Fruit fly (Drosophila melanogaster): Measurements from ENCODE around the gene CG2614.
A peak's percentile ranks its signal among the peaks of the same experiment; 100 is the strongest.

CG2614 gene

dm6 chr2L:20656110-20656509 is at the start of gene CG2614, which contains the start of gene brun:
Gene CG2614, plus strand, starts transcription at chr2L:20656426.
Gene brun, minus strand, starts transcription at chr2L:20656178.
- TF ChIP-seq CG8478 (optimal IDR thresholded peaks at IDR 0.05): no peak

DNA sequence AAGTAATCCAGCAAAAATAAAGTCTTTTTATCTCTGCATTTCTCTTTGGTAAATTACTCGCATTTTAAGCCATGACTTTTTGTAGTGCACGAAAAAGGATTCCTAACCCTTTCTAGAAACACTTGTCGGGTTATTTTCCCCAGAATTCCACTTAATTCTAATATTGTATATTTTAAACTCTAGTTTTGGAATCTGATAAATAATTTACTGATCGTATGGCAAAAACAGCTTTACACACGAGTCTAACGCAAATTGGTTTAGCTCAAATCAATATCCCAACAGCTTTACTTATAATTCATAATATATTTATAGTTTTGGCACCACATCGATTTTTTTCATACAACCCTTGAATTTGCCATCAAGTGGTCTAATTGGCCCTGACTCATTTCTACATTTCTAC is 42.0 kb upstream of the CG2614 start, which contains the start of gene CG15475:
CG15475 (plus strand) TSS at position 301 of the 400 bp plus-strand sequence.
- no peak for TF ChIP-seq CG8478 (optimal IDR thresholded peaks at IDR 0.05)
- TF ChIP-seq CTCF (optimal IDR thresholded peaks at IDR 0.05): no peak

DNA sequence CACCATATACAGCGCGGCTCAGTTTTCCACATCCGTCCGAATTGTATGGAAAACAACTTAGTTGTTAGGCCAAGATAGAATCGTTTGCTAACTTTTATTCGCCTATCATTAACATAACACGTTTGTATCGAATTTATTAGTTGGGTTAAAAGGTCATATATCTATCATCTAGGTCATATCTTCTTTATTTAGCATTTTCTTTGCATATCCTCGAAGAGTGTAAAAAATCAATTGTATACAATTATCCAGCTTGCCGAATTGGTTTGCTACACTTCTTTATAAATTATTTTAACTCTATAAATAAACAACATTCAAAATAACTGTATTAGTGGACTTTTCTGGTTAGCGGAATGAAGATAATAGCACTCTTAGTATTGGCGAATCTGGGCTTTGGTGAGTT is 22.0 kb upstream of the CG2614 start, which contains the start of gene CG17472:
CG17472 (plus strand) TSS at position 301 of the 400 bp plus-strand sequence.
- TF ChIP-seq CTCF (optimal IDR thresholded peaks at IDR 0.05): no peak
- no peak for TF ChIP-seq CG8478 (optimal IDR thresholded peaks at IDR 0.05)

DNA sequence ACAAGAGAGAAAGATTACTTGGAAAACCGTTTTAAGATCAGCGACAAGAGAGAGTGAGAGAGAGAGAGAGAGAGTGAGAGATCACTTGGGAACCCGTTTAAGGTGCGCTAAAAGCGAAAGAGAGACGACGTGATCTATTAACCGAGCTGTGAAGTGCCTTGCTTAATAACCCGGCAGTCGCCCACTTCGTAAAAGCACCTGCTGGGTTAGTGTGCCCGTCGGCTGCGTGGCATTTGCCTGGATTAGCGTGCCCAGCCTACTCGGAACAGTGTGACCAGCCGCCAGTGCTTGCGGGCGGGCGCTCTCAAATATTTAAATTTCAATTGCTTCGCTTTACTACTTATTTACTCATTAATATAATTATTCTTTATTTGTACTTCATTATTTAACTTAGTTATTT is 17.8 kb upstream of the CG2614 start:
- TF ChIP-seq CG8478 (optimal IDR thresholded peaks at IDR 0.05) (no peak), CTCF (optimal IDR thresholded peaks at IDR 0.05) (no peak)

DNA sequence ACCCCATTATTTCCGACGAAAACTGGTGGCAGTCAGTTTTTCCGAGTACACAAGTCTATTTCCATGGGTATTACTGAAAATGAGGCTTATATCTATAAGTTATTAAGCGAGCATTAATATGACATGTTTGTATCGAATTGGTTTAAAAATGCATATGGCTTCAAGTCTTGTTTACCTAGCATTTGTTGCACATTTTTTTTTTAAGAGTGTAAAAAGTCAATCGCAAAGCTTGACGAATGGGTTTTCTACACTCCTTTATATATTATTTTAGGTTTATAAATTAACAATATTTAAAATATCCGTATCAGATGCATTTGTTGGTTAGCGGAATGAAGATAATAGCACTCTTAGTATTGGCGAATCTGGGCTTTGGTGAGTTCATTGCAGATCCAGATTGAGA is 16.4 kb upstream of the CG2614 start, which contains the start of gene CG31680:
CG31680 (plus strand) TSS at position 301 of the 400 bp plus-strand sequence.
- TF ChIP-seq CTCF (optimal IDR thresholded peaks at IDR 0.05) (no peak), CG8478 (optimal IDR thresholded peaks at IDR 0.05) (no peak)

DNA sequence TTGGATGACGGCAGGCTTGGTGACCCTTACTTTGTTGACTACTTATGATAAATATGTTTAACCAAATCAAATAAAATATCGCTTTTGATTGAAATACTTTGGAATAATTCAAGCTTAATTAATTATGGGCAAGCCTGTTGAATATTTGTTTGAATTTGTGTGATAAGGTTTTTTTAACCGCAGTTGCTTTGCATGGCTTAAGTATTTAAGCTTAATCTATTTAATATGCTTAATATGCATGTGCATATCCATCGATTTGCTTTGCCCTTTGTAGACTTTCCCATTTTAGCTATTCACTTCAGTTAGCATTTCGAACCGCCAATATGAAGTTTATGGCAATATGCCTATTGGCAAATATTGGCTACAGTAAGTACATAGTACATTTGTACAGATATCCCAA is 15.6 kb upstream of the CG2614 start, which contains the start of gene Sfp38D:
Sfp38D (plus strand) TSS at position 301 of the 400 bp plus-strand sequence.
- TF ChIP-seq CG8478 (optimal IDR thresholded peaks at IDR 0.05): no peak
- no peak for TF ChIP-seq CTCF (optimal IDR thresholded peaks at IDR 0.05)

DNA sequence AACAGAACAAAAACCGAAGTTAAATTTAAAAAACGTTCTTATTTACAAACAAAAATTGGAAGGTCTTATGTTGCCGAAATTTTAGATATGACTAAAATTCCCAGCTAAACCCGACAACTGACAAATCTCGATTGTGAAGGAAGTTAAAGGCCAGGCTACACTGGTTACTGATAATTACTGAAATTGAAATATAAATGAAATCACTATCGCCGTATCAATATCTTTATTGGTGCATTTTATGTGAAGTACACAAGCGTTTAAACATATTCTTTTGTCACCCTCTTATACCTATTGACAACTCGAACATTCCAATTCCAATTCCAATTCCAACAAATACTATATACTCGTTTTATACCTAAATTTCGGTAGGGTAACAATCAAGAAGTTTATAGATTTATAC is 13.1 kb upstream of the CG2614 start, which contains the start of gene CG17470:
CG17470 (minus strand) TSS at position 101 of the 400 bp plus-strand sequence.
- TF ChIP-seq CG8478 (optimal IDR thresholded peaks at IDR 0.05): no peak
- no peak for TF ChIP-seq CTCF (optimal IDR thresholded peaks at IDR 0.05)

DNA sequence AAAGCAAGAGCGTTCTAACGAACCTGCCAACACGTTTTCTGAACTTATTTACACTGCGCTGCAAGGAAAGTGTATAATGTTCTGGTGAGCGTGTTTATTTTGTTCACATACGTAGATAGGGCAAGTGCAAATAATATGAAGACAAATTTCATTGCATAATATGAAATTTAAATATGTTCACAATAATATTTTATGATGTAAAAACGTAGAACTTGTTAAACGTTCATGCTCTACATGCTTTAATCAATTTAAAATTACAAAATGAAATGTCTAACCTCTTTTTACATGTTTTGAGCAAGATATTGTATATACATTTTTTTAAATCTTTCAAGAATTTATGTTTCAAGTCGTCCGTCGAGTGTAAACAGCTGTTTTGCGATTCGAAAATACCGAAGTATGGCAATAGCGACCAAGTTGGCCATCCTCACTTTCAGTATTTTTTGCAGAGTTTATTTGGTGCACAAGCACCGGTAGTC is 10.8 kb upstream of the CG2614 start, which contains the start of the genes phr6-4 and CG2608:
phr6-4 (minus strand) TSS at position 398 of the 476 bp plus-strand sequence.
CG2608 (plus strand) TSS at position 429 of the 476 bp plus-strand sequence.
- TF ChIP-seq CG8478 (optimal IDR thresholded peaks at IDR 0.05): no peak
- no peak for TF ChIP-seq CTCF (optimal IDR thresholded peaks at IDR 0.05)

dm6 chr2L:20647240-20647908 is 8.9 kb upstream of the CG2614 start:
- TF ChIP-seq CG8478 (optimal IDR thresholded peaks at IDR 0.05) (no peak), CTCF (optimal IDR thresholded peaks at IDR 0.05) (peak in 1 of 2 experiments; percentile 26)

DNA sequence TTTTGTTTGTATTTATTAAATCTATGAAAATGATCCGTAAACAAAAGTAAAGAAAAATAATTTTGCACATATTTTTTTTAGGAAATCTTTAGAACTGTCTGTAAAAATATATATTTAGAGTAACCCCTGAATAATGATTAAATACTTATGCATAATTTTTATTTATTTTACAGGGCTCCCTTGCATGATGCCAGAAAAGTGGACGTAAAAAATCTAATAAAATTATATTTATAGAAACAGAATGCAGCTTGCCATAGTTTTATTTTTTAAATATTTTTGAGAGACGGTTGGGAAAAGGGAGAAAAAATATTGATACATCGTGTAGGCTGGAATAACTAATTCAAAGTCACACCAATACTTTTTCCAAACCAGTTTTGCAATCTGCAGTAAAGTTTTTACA is 7.6 kb upstream of the CG2614 start, which contains the start of gene CG18810:
CG18810 (plus strand) TSS at position 301 of the 400 bp plus-strand sequence.
- TF ChIP-seq CTCF (optimal IDR thresholded peaks at IDR 0.05): no peak
- no peak for TF ChIP-seq CG8478 (optimal IDR thresholded peaks at IDR 0.05)

dm6 chr2L:20649891-20650290 is 6.3 kb upstream of the CG2614 start, which contains the start of gene CG2611:
Gene CG2611, plus strand, starts transcription at chr2L:20650189.
- TF ChIP-seq CG8478 (optimal IDR thresholded peaks at IDR 0.05): no peak
- TF ChIP-seq CTCF (optimal IDR thresholded peaks at IDR 0.05): no peak

DNA sequence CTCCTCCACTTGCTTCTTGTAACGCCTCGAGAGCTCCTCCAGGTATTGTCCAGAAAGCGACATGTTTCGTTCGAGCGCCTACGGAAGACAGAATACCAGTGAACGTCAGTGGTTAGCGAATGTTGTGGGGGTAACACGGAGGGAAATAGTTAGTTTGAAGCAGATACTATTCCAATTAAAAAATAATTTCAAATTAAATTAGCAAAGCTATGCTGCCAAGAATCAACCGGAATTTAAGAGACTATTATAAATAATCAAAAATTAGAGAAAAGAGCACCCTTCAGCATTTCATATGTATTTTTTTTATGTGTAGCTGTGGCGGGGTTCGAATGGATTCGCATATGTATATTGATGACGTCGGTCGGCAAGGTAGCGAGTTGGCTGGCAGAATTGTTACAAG is 4.8 kb downstream of the CG2614 start:
- no peak for TF ChIP-seq CTCF (optimal IDR thresholded peaks at IDR 0.05)

dm6 chr2L:20664428-20664827 is 8.2 kb downstream of the CG2614 start:
- TF ChIP-seq CG8478 (optimal IDR thresholded peaks at IDR 0.05): no peak
- TF ChIP-seq CTCF (optimal IDR thresholded peaks at IDR 0.05): no peak

DNA sequence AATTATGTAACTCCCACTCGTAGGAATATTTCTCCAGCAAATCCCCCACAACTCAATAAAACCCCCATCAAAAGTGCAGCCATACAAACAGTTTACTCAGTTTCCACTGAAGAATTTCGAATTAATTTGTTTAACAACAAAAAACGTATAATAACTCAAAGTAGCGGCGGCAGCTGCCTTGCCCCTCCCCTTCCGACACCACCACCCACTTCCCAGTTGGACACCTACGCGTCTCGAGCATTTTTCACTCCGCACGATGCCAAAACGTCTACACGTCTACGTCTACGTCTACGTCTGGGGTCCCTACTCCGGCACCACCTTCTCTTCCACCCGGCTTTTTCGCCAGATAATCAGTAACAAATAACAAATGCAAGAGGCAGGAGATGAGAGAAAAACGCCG is 15.0 kb downstream of the CG2614 start:
- TF ChIP-seq CG8478 (optimal IDR thresholded peaks at IDR 0.05) (no peak), CTCF (optimal IDR thresholded peaks at IDR 0.05) (no peak)

DNA sequence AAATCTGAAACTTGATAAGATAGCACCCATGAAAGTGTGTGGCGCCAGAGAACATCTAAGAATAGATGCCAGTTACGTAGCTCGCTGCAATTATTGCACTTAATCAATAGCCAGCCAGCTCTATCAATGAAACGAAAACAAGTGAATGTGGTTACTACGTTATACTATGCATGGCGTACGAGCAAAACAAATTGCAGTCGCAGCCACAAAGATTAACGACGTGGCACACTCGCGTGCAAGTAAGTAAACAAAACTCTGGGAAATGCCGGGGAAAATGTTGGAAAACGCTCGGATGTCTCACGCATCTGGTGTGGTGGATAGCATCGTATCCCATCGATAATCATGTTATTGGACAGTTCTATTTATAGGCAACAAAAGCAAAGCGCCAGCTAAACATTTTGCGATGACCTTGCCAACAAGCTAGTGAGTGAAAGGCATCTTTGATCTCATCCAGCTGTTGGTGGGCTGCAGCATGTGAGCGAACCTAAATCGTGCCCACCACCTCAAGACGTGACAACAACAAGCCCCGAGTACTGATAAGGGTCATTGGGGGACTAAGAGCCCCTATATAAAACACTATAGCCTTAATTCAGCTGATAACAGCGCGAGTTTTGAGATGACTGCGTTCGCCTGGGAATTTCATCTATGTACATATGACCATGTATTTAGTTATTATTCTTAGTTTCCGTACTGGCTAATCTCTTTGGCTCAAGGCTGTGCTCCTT is 17.7 kb downstream of the CG2614 start:
- TF ChIP-seq CTCF (optimal IDR thresholded peaks at IDR 0.05) (no peak), CG8478 (optimal IDR thresholded peaks at IDR 0.05) (no peak)

All from S2 (cell line).